Worm (Caenorhabditis elegans) whole organism, L4 larva: ENCODE data around the gene ivph-3.

Experiments
- F44E2.7 ChIP-seq: fragments of 200-800 bp; sonication (Bioruptor generic); IDR thresholded peaks from 2 replicates; pipeline ENCODE4 v2.1.2; 2022; ENCODE audit warnings: missing genetic modification characterization, missing compliant biosample characterization
- R02D3.7 ChIP-seq: fragments of 150-350 bp; sonication (generic microtip); optimal IDR thresholded peaks from 3 replicates; lab custom pipeline; 2014; ENCODE audit warnings: missing biosample characterization, missing genetic modification characterization
- T20F7.1 ChIP-seq: fragments of 200-800 bp; sonication (Bioruptor generic); optimal IDR thresholded peaks from 2 replicates; lab custom pipeline; 2018; ENCODE audit warnings: mild to moderate bottlenecking, missing genetic modification characterization, missing compliant biosample characterization
- Y105C5A.15 ChIP-seq: fragments of 200-800 bp; sonication (Bioruptor generic); IDR thresholded peaks from 2 replicates; pipeline ENCODE4 v1.3.6; 2022; ENCODE audit warnings: missing genetic modification characterization, missing compliant biosample characterization
- Y48G9A.11 ChIP-seq: fragments of 200-800 bp; sonication (Bioruptor generic); IDR thresholded peaks from 2 replicates; pipeline ENCODE4 v1.3.6; 2022; ENCODE audit warnings: missing genetic modification reagents, missing genetic modification characterization, missing compliant biosample characterization
- ZK337.2 ChIP-seq: fragments of 200-800 bp; sonication (Bioruptor generic); IDR thresholded peaks from 2 replicates; pipeline ENCODE4 v1.3.6; 2022; ENCODE audit warnings: missing genetic modification reagents, missing genetic modification characterization, missing compliant biosample characterization
- aha-1 ChIP-seq: fragments of 150-350 bp; peaks from one replicate; lab custom pipeline; 2014; ENCODE audit warnings: missing biosample characterization, missing genetic modification characterization
- ceh-20 ChIP-seq: fragments of 200-800 bp; sonication (Bioruptor generic); IDR thresholded peaks from 2 replicates; pipeline ENCODE4 v1.3.6; 2022; ENCODE audit warnings: missing genetic modification reagents, missing genetic modification characterization, missing compliant biosample characterization
- ceh-28 ChIP-seq: fragments of 150-350 bp; optimal IDR thresholded peaks from 2 replicates; lab custom pipeline; 2014; ENCODE audit warnings: missing biosample characterization, missing genetic modification reagents, missing genetic modification characterization
- cey-2 ChIP-seq: sonication (generic microtip); optimal IDR thresholded peaks from 3 replicates; lab custom pipeline; 2017; ENCODE audit warnings: missing genetic modification characterization, mild to moderate bottlenecking, missing compliant biosample characterization, antibody characterized with exemption, borderline replicate concordance; ENCODE audit not compliant: insufficient read depth
- daf-16 ChIP-seq, 3 experiments: sonication (generic microtip); optimal IDR thresholded peaks; 2 replicates each; lab custom pipeline; 2016 to 2017; ENCODE audit warnings: missing genetic modification characterization in 3 of 3, missing genetic modification reagents in 3 of 3, mild to moderate bottlenecking in 2 of 3, missing compliant biosample characterization in 2 of 3, missing biosample characterization in 1 of 3, moderate library complexity in 1 of 3
- daf-19 ChIP-seq: fragments of 200-800 bp; sonication (Bioruptor generic); conservative IDR thresholded peaks from 2 replicates; pipeline ENCODE4 v1.3.6; 2022; ENCODE audit warnings: missing genetic modification characterization, missing compliant biosample characterization
- dmd-9 ChIP-seq: fragments of 200-800 bp; sonication (Bioruptor generic); IDR thresholded peaks from 2 replicates; pipeline ENCODE4 v1.3.6; 2022; ENCODE audit warnings: missing genetic modification reagents, missing genetic modification characterization, missing compliant biosample characterization
- dpl-1 ChIP-seq: fragments of 150-350 bp; optimal IDR thresholded peaks from 2 replicates; lab custom pipeline; 2014; ENCODE audit warnings: missing biosample characterization, missing genetic modification reagents, missing genetic modification characterization
- egl-43 ChIP-seq: fragments of 200-800 bp; sonication (Bioruptor generic); IDR thresholded peaks from 2 replicates; pipeline ENCODE4 v1.3.6; 2022; ENCODE audit warnings: missing genetic modification reagents, missing genetic modification characterization, missing compliant biosample characterization
- fos-1 ChIP-seq: fragments of 150-350 bp; optimal IDR thresholded peaks from 2 replicates; lab custom pipeline; 2014; ENCODE audit warnings: missing biosample characterization, missing genetic modification characterization
- gei-8 ChIP-seq: fragments of 200-800 bp; sonication (Bioruptor generic); optimal IDR thresholded peaks from 2 replicates; lab custom pipeline; 2018; ENCODE audit warnings: mild to moderate bottlenecking, missing genetic modification characterization, missing compliant biosample characterization
- hif-1 ChIP-seq, 2 experiments: sonication (generic microtip); optimal IDR thresholded peaks; 2 replicates each; lab custom pipeline; 2016 to 2017; ENCODE audit warnings: missing compliant biosample characterization in 2 of 2, missing genetic modification characterization in 2 of 2, missing genetic modification reagents in 2 of 2, missing genotype in 2 of 2, mild to moderate bottlenecking in 1 of 2
- hlh-11 ChIP-seq: fragments of 200-800 bp; sonication (Bioruptor generic); optimal IDR thresholded peaks from 2 replicates; lab custom pipeline; 2018; ENCODE audit warnings: mild to moderate bottlenecking, missing genetic modification characterization, missing compliant biosample characterization
- hlh-30 ChIP-seq: sonication (generic microtip); optimal IDR thresholded peaks from 2 replicates; lab custom pipeline; 2017; ENCODE audit warnings: antibody characterized with exemption, mild to moderate bottlenecking, missing genetic modification characterization, missing compliant biosample characterization; ENCODE audit not compliant: insufficient read depth
- hmg-1.1 ChIP-seq: fragments of 200-800 bp; sonication (Bioruptor generic); IDR thresholded peaks from 2 replicates; pipeline ENCODE4 v1.3.6; 2022; ENCODE audit warnings: missing genetic modification reagents, missing genetic modification characterization, missing compliant biosample characterization
- jun-1 ChIP-seq: fragments of 150-350 bp; optimal IDR thresholded peaks from 2 replicates; lab custom pipeline; 2014; ENCODE audit warnings: missing biosample characterization, missing genetic modification reagents, missing genetic modification characterization
- lin-13 ChIP-seq: fragments of 150-350 bp; optimal IDR thresholded peaks from 2 replicates; lab custom pipeline; 2014; ENCODE audit warnings: missing biosample characterization, missing genetic modification reagents, missing genetic modification characterization
- lin-29 ChIP-seq: fragments of 200-800 bp; sonication (Bioruptor generic); IDR thresholded peaks from 2 replicates; pipeline ENCODE4 v1.3.6; 2022; ENCODE audit warnings: missing genetic modification reagents, missing genetic modification characterization, missing compliant biosample characterization
- lir-3 ChIP-seq: sonication (generic microtip); optimal IDR thresholded peaks from 2 replicates; lab custom pipeline; 2016; ENCODE audit warnings: mild to moderate bottlenecking, missing genetic modification characterization, missing compliant biosample characterization
- lsy-2 ChIP-seq, 2 experiments: fragments of 150-350 bp in 1 of 2; sonication (generic microtip) in 1 of 2; optimal IDR thresholded peaks; 2 replicates each; lab custom pipeline; 2014 to 2017; ENCODE audit warnings: missing biosample characterization in 2 of 2, missing genetic modification characterization in 2 of 2
- mdt-29 ChIP-seq: fragments of 200-800 bp; sonication (Bioruptor generic); IDR thresholded peaks from 2 replicates; pipeline ENCODE4 v1.3.6; 2022; ENCODE audit warnings: missing genetic modification reagents, missing genetic modification characterization, missing compliant biosample characterization
- mxl-2 ChIP-seq: fragments of 200-800 bp; sonication (Bioruptor generic); conservative IDR thresholded peaks from 2 replicates; pipeline ENCODE4 v1.3.6; 2022; ENCODE audit warnings: missing genetic modification reagents, missing genetic modification characterization, missing compliant biosample characterization
- mxl-3 ChIP-seq: fragments of 200-800 bp; sonication (Bioruptor generic); optimal IDR thresholded peaks from 2 replicates; lab custom pipeline; 2018; ENCODE audit warnings: mild to moderate bottlenecking, missing genetic modification characterization, missing compliant biosample characterization
- nhr-11 ChIP-seq: fragments of 150-350 bp; optimal IDR thresholded peaks from 2 replicates; lab custom pipeline; 2014; ENCODE audit warnings: missing biosample characterization, missing genetic modification characterization
- nhr-237 ChIP-seq: sonication (generic microtip); optimal IDR thresholded peaks from 2 replicates; lab custom pipeline; 2017; ENCODE audit warnings: missing biosample characterization, missing genetic modification characterization
- php-3 ChIP-seq: fragments of 200-800 bp; sonication (Bioruptor generic); IDR thresholded peaks from 2 replicates; pipeline ENCODE4 v1.3.6; 2022; ENCODE audit warnings: missing genetic modification reagents, missing genetic modification characterization, missing compliant biosample characterization
- pqm-1 ChIP-seq: sonication (generic microtip); optimal IDR thresholded peaks from 2 replicates; lab custom pipeline; 2017; ENCODE audit warnings: missing biosample characterization, missing genetic modification characterization
- sdz-12 ChIP-seq: fragments of 200-800 bp; sonication (Bioruptor generic); optimal IDR thresholded peaks from 2 replicates; lab custom pipeline; 2018; ENCODE audit warnings: mild to moderate bottlenecking, missing genetic modification characterization, missing compliant biosample characterization
- snpc-1.2 ChIP-seq: fragments of 200-800 bp; sonication (Bioruptor generic); IDR thresholded peaks from 2 replicates; pipeline ENCODE4 v1.3.6; 2022; ENCODE audit warnings: missing genetic modification reagents, missing genetic modification characterization, missing compliant biosample characterization
- spr-1 ChIP-seq: sonication (generic microtip); optimal IDR thresholded peaks from 2 replicates; lab custom pipeline; 2016; ENCODE audit warnings: mild to moderate bottlenecking, missing genetic modification characterization, missing compliant biosample characterization
- unc-62 ChIP-seq, 3 experiments: fragments of 150-350 bp in 1 of 3; sonication (generic microtip); optimal IDR thresholded peaks in 2 of 3; peaks in 1 of 3; 1 replicate in 1 of 3; 2 replicates in 2 of 3; lab custom pipeline; 2014 to 2017; ENCODE audit warnings: missing biosample characterization in 3 of 3, missing genetic modification characterization in 3 of 3, missing genetic modification reagents in 3 of 3, missing genotype in 1 of 3

ivph-3 gene

ce11 chrIV:3014610-3015009 lies 38.9 kb upstream of the ivph-3 start (continued):
- TF ChIP-seq egl-43 (GFP tag; lab: Robert Waterston, UW) (no peak), daf-19 (no peak)
- TF ChIP-seq, all 104 proteins: peak for 6

ce11 chrIV:3016202-3016601 lies 37.3 kb upstream of the ivph-3 start:
- TF ChIP-seq unc-62 (GFP tag; optimal IDR thresholded peaks at IDR 0.05 in 1 of 2; lab: Kevin White, UChicago) (peak in 1 of 2 experiments; percentile 91), unc-62 (tag; optimal IDR thresholded peaks at IDR 0.05; lab: Kevin White, UChicago) (no peak), spr-1 (tag; lab: Kevin White, UChicago) (no peak)

- peak in 1 of 2 experiments; percentile 38 for TF ChIP-seq lsy-2 (tag; optimal IDR thresholded peaks at IDR 0.05; lab: Kevin White, UChicago)
- TF ChIP-seq hmg-1.1 (GFP tag; lab: Robert Waterston, UW), result no peak
These were observed 34.9 kb upstream of the ivph-3 start for ce11 chrIV:3018588-3018987.

ce11 chrIV:3019438-3019837 lies 34.1 kb upstream of the ivph-3 start, which contains the start of gene lin-22:
TSS of gene lin-22 (plus strand) at chrIV:3019738.
- TF ChIP-seq fos-1 (tag; lab: Kevin White, UChicago) (no peak), Y105C5A.15 (GFP tag; lab: Robert Waterston, UW) (no peak), nhr-237 (tag; lab: Kevin White, UChicago) (no peak), lin-13 (GFP tag; lab: Kevin White, UChicago) (no peak), mxl-3 (GFP tag; lab: Kevin White, UChicago) (no peak), snpc-1.2 (GFP tag; lab: Robert Waterston, UW) (no peak)

- no peak for TF ChIP-seq daf-19
- TF ChIP-seq ceh-28, result peak; percentile 57
- TF ChIP-seq nhr-11 (tag; lab: Kevin White, UChicago), result peak; percentile 20
- no peak for TF ChIP-seq hif-1 (tag; optimal IDR thresholded peaks at IDR 0.05; lab: Kevin White, UChicago)
- no peak for TF ChIP-seq jun-1 (tag; lab: Kevin White, UChicago)
- TF ChIP-seq hlh-30 (tag; lab: Kevin White, UChicago), result peak; percentile 1
- TF ChIP-seq gei-8 (GFP tag; lab: Kevin White, UChicago), result no peak
- TF ChIP-seq daf-16 (GFP tag; optimal IDR thresholded peaks at IDR 0.05; lab: Kevin White, UChicago), result peak in 1 of 2 experiments; percentile 12
- no peak for TF ChIP-seq daf-16 (tag; optimal IDR thresholded peaks at IDR 0.05; lab: Kevin White, UChicago)
These were observed 27.5 kb upstream of the ivph-3 start for ce11 chrIV:3025874-3026609.

ce11 chrIV:3028842-3029241 lies 24.7 kb upstream of the ivph-3 start, which contains the start of gene ndnf-1:
TSS of gene ndnf-1 (minus strand) at chrIV:3028942.
- TF ChIP-seq aha-1 (tag; lab: Kevin White, UChicago) (peak; percentile 27), sdz-12 (no peak)
- TF ChIP-seq, all 104 proteins: peak for 1

ce11 chrIV:3029882-3030281 lies 23.6 kb upstream of the ivph-3 start:
- no peak for TF ChIP-seq ceh-20 (GFP tag; lab: Robert Waterston, UW)
- TF ChIP-seq T20F7.1 (GFP tag; lab: Kevin White, UChicago), result no peak
- TF ChIP-seq ZK337.2, result no peak
- no peak for TF ChIP-seq snpc-1.2 (GFP tag; lab: Robert Waterston, UW)
- TF ChIP-seq Y48G9A.11 (GFP tag; lab: Robert Waterston, UW), result no peak
- TF ChIP-seq php-3 (GFP tag; lab: Robert Waterston, UW), result no peak
- no peak for TF ChIP-seq nhr-237 (tag; lab: Kevin White, UChicago)
- TF ChIP-seq mxl-2 (GFP tag; lab: Robert Waterston, UW), result no peak
- no peak for TF ChIP-seq cey-2 (tag; lab: Kevin White, UChicago)
- peak; percentile 67 for TF ChIP-seq hlh-11 (tag; lab: Kevin White, UChicago)
- no peak for TF ChIP-seq F44E2.7 (GFP tag; lab: Robert Waterston, UW)
- no peak for TF ChIP-seq dmd-9 (GFP tag; lab: Robert Waterston, UW)
- no peak for TF ChIP-seq lir-3 (tag; lab: Kevin White, UChicago)
- TF ChIP-seq dpl-1 (GFP tag; lab: Kevin White, UChicago), result no peak
- no peak for TF ChIP-seq R02D3.7
- no peak for TF ChIP-seq mdt-29
- no peak for TF ChIP-seq gei-8 (GFP tag; lab: Kevin White, UChicago)
- peak; percentile 47 for TF ChIP-seq pqm-1
- no peak for TF ChIP-seq hif-1 (tag; optimal IDR thresholded peaks at IDR 0.05; lab: Kevin White, UChicago)
- TF ChIP-seq lin-29 (GFP tag; lab: Robert Waterston, UW), result no peak
